Fruit fly (Drosophila melanogaster): ENCODE measurements around the gene CG4306.

CG4306 gene

DNA sequence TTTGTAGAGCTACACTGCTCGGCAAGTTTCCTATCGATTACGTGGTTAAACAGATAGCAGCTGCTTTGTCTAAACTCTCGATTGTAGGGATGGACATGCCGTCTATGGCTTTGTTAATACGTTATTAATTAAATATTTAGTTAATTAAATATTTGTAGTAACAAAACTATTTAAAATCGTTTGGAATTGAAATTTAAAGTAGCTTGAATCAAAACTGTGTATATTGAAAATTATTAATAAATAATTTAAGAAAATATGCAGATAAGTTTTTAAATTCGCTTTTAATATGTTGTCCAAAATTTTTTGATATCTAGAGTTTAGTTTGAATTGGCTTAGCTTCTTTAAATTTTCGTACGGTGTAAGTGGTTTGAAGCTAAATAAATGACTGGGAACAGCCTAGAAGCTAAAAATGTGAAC, 2.0 kb downstream of the CG4306 start, which contains the start of gene CG32196 (continued):
- TF ChIP-seq zfh2 (GFP tag; optimal IDR thresholded peaks at IDR 0.05) = peak; percentile 30
- no peak for TF ChIP-seq disco-r (GFP tag; optimal IDR thresholded peaks at IDR 0.05)
- peak; percentile 93 for TF ChIP-seq CG18262 (tag; optimal IDR thresholded peaks at IDR 0.05)
- no peak for TF ChIP-seq CG13624 (GFP tag; optimal IDR thresholded peaks at IDR 0.05)
- TF ChIP-seq tna (GFP tag; IDR thresholded peaks at IDR 0.05; ENCODE audit: partially characterized antibody) = no peak
- TF ChIP-seq klu (GFP tag; IDR thresholded peaks at IDR 0.05) = peak; percentile 81; the same call in 1 of the 2 replicates
- peak; percentile 90 for TF ChIP-seq CG31441 (GFP tag; IDR thresholded peaks at IDR 0.05)
- TF ChIP-seq MBD-R2 (GFP tag; IDR thresholded peaks at IDR 0.05) = peak; percentile 43
- TF ChIP-seq usp (GFP tag; optimal IDR thresholded peaks at IDR 0.05) = no peak
- peak; percentile 62; the same call in 1 of the 2 replicates for TF ChIP-seq gt (GFP tag; IDR thresholded peaks at IDR 0.05)
- 0 out of 2 replicates have a peak, but pooled peaks have one; percentile 12 for TF ChIP-seq Lim3 (GFP tag; IDR thresholded peaks at IDR 0.05)
- peak; percentile 58 for TF ChIP-seq D19B (GFP tag; optimal IDR thresholded peaks at IDR 0.05)
- TF ChIP-seq CG10147 (GFP tag; optimal IDR thresholded peaks at IDR 0.05) = peak; percentile 86
- peak; percentile 56 for TF ChIP-seq CG12219 (GFP tag; optimal IDR thresholded peaks at IDR 0.05)
- TF ChIP-seq tin (GFP tag; optimal IDR thresholded peaks at IDR 0.05) = peak; percentile 69
- peak; percentile 80; the same call in 1 of the 3 replicates for TF ChIP-seq H15 (GFP tag; IDR thresholded peaks at IDR 0.05)
- TF ChIP-seq H2.0 (GFP tag; IDR thresholded peaks at IDR 0.05) = peak; percentile 69
- peak; percentile 44 for TF ChIP-seq MESR4 (GFP tag; optimal IDR thresholded peaks at IDR 0.05)
- TF ChIP-seq CG7987 (GFP tag; optimal IDR thresholded peaks at IDR 0.05) = peak; percentile 49
- TF ChIP-seq CG4854 (GFP tag; optimal IDR thresholded peaks at IDR 0.05) = no peak
- no peak for TF ChIP-seq schlank (tag; optimal IDR thresholded peaks at IDR 0.05)
- peak; percentile 85 for TF ChIP-seq fd3F (GFP tag; optimal IDR thresholded peaks at IDR 0.05)
- peak; percentile 30 for TF ChIP-seq CG8944 (GFP tag; optimal IDR thresholded peaks at IDR 0.05)
- TF ChIP-seq cwo (GFP tag; optimal IDR thresholded peaks at IDR 0.05) = peak; percentile 75
- TF ChIP-seq oc (tag; optimal IDR thresholded peaks at IDR 0.05) = peak; percentile 86
- TF ChIP-seq inv (GFP tag; IDR thresholded peaks at IDR 0.05; ENCODE audit: partially characterized antibody) = no peak
- peak; percentile 77 for TF ChIP-seq CG17568 (GFP tag; optimal IDR thresholded peaks at IDR 0.05)
- TF ChIP-seq Hand (GFP tag; optimal IDR thresholded peaks at IDR 0.05) = peak; percentile 48
- TF ChIP-seq jigr1 (GFP tag; IDR thresholded peaks at IDR 0.05) = peak; percentile 19; the same call in 1 of the 3 replicates
- TF ChIP-seq gfzf (GFP tag; optimal IDR thresholded peaks at IDR 0.05) = no peak
- TF ChIP-seq CG7271 (tag; optimal IDR thresholded peaks at IDR 0.05) = peak; percentile 60
- no peak for TF ChIP-seq pb (GFP tag; optimal IDR thresholded peaks at IDR 0.05)
- TF ChIP-seq jumu (GFP tag; optimal IDR thresholded peaks at IDR 0.05) = no peak
- TF ChIP-seq CG16815 (GFP tag; optimal IDR thresholded peaks at IDR 0.05) = peak; percentile 74
- TF ChIP-seq Drgx (GFP tag; IDR thresholded peaks at IDR 0.05) = no peak
- TF ChIP-seq NC2β (GFP tag; optimal IDR thresholded peaks at IDR 0.05) = no peak
- no peak for TF ChIP-seq shn (GFP tag; optimal IDR thresholded peaks at IDR 0.05)
- peak; percentile 23; the same call in 1 of the 2 replicates for TF ChIP-seq sens-2 (GFP tag; IDR thresholded peaks at IDR 0.05)
- no peak for TF ChIP-seq hth (optimal IDR thresholded peaks at IDR 0.05)
- TF ChIP-seq Trl (optimal IDR thresholded peaks at IDR 0.05) = no peak
- no peak for TF ChIP-seq Trl (GFP tag; optimal IDR thresholded peaks at IDR 0.05)
- peak; percentile 79 for TF ChIP-seq ttk (GFP tag; IDR thresholded peaks at IDR 0.05)
- TF ChIP-seq ewg (GFP tag; optimal IDR thresholded peaks at IDR 0.05) = peak; percentile 72
- peak; percentile 92 for TF ChIP-seq Blimp-1 (GFP tag; optimal IDR thresholded peaks at IDR 0.05)
- no peak for TF ChIP-seq Sin3A (optimal IDR thresholded peaks at IDR 0.05)
- no peak for TF ChIP-seq zen2 (GFP tag; IDR thresholded peaks at IDR 0.05; ENCODE audit: partially characterized antibody)
- TF ChIP-seq CG6854 (GFP tag; optimal IDR thresholded peaks at IDR 0.05) = peak; percentile 58
- TF ChIP-seq CG13424 (tag; optimal IDR thresholded peaks at IDR 0.05) = peak; percentile 91
- peak; percentile 48 for TF ChIP-seq mirr (GFP tag; optimal IDR thresholded peaks at IDR 0.05)
- peak; percentile 41 for TF ChIP-seq BEAF-32 (GFP tag; optimal IDR thresholded peaks at IDR 0.05)
- no peak; the same call in 1 of the 2 replicates for TF ChIP-seq toy (GFP tag; IDR thresholded peaks at IDR 0.05)
